Worm (Caenorhabditis elegans) whole organism, L1 larva: ENCODE results near the gene srt-16.

ENCODE experiments used
- C04F5.9 ChIP-seq: sonication (generic microtip); optimal IDR thresholded peaks from 2 replicates; lab custom pipeline; 2016; ENCODE audit warnings: missing genetic modification characterization, missing compliant biosample characterization
- C16A3.4 ChIP-seq: fragments of 150-350 bp; optimal IDR thresholded peaks from 2 replicates; lab custom pipeline; 2014; ENCODE audit warnings: missing biosample characterization, missing genetic modification characterization
- C34B4.2 ChIP-seq: sonication (generic microtip); optimal IDR thresholded peaks from 2 replicates; lab custom pipeline; 2017; ENCODE audit warnings: mild to moderate bottlenecking, missing genetic modification characterization, missing compliant biosample characterization
- Y116A8C.19 ChIP-seq: sonication (generic microtip); optimal IDR thresholded peaks from 2 replicates; lab custom pipeline; 2016; ENCODE audit warnings: missing compliant biosample characterization, missing genetic modification characterization, borderline replicate concordance
- aly-2 ChIP-seq: fragments of 150-350 bp; optimal IDR thresholded peaks from 2 replicates; lab custom pipeline; 2014; ENCODE audit warnings: missing biosample characterization, missing genetic modification characterization
- ama-1 ChIP-seq: fragments of 150-350 bp; optimal IDR thresholded peaks from 2 replicates; lab custom pipeline; 2014
- blmp-1 ChIP-seq: fragments of 150-350 bp; optimal IDR thresholded peaks from 2 replicates; lab custom pipeline; 2014; ENCODE audit warnings: missing biosample characterization, missing genetic modification characterization
- ceh-88 ChIP-seq: fragments of 200-800 bp; sonication (Bioruptor generic); IDR thresholded peaks from 2 replicates; pipeline ENCODE4 v1.3.6; 2022; ENCODE audit warnings: missing genetic modification characterization, missing compliant biosample characterization
- ces-1 ChIP-seq: fragments of 150-350 bp; optimal IDR thresholded peaks from 2 replicates; lab custom pipeline; 2014; ENCODE audit warnings: missing biosample characterization, missing genetic modification reagents, missing genetic modification characterization
- egl-13 ChIP-seq: sonication (generic microtip); optimal IDR thresholded peaks from 2 replicates; lab custom pipeline; 2016; ENCODE audit warnings: missing genotype, missing genetic modification reagents, missing genetic modification characterization, missing compliant biosample characterization
- egl-27 ChIP-seq, 2 experiments: fragments of 150-350 bp in 1 of 2; sonication (generic microtip); optimal IDR thresholded peaks; 3 replicates each; lab custom pipeline; 2017 to 2018; ENCODE audit warnings: missing biosample characterization in 2 of 2, missing genetic modification characterization in 2 of 2, missing genetic modification reagents in 2 of 2
- fkh-10 ChIP-seq: sonication (generic microtip); optimal IDR thresholded peaks from 2 replicates; lab custom pipeline; 2017; ENCODE audit warnings: missing biosample characterization, missing genetic modification reagents, missing genetic modification characterization
- fkh-4 ChIP-seq: sonication (generic microtip); optimal IDR thresholded peaks from 2 replicates; lab custom pipeline; 2016; ENCODE audit warnings: missing compliant biosample characterization, missing genetic modification characterization, borderline replicate concordance
- hpl-2 ChIP-seq: fragments of 150-350 bp; optimal IDR thresholded peaks from 2 replicates; lab custom pipeline; 2014; ENCODE audit warnings: missing biosample characterization, missing genetic modification reagents, missing genetic modification characterization
- irx-1 ChIP-seq: sonication (generic microtip); optimal IDR thresholded peaks from 2 replicates; lab custom pipeline; 2016; ENCODE audit warnings: missing genetic modification characterization, missing compliant biosample characterization
- isw-1 ChIP-seq: fragments of 200-800 bp; sonication (Bioruptor generic); IDR thresholded peaks from 2 replicates; pipeline ENCODE4 v1.3.6; 2022; ENCODE audit warnings: missing genetic modification characterization, missing compliant biosample characterization
- lin-13 ChIP-seq: fragments of 150-350 bp; optimal IDR thresholded peaks from 2 replicates; lab custom pipeline; 2014; ENCODE audit warnings: missing biosample characterization, missing genetic modification reagents, missing genetic modification characterization
- lsy-2 ChIP-seq, 2 experiments: fragments of 150-350 bp; optimal IDR thresholded peaks; 2 replicates each; lab custom pipeline; 2014; ENCODE audit warnings: missing biosample characterization in 2 of 2, missing genetic modification characterization in 2 of 2
- mef-2 ChIP-seq: fragments of 150-350 bp; optimal IDR thresholded peaks from 2 replicates; lab custom pipeline; 2014; ENCODE audit warnings: missing biosample characterization, missing genetic modification characterization
- nhr-11 ChIP-seq: fragments of 150-350 bp; optimal IDR thresholded peaks from 2 replicates; lab custom pipeline; 2014; ENCODE audit warnings: missing biosample characterization, missing genetic modification characterization
- nhr-12 ChIP-seq: sonication (generic microtip); optimal IDR thresholded peaks from 2 replicates; lab custom pipeline; 2017; ENCODE audit warnings: missing biosample characterization, missing genetic modification characterization
- nhr-19 ChIP-seq: fragments of 200-800 bp; sonication (Bioruptor generic); conservative IDR thresholded peaks from 2 replicates; pipeline ENCODE4 v1.3.6; 2022; ENCODE audit warnings: missing genetic modification characterization, missing compliant biosample characterization
- nhr-20 ChIP-seq: sonication (generic microtip); optimal IDR thresholded peaks from 2 replicates; lab custom pipeline; 2016; ENCODE audit warnings: mild to moderate bottlenecking, missing genetic modification characterization, missing compliant biosample characterization
- nhr-237 ChIP-seq: fragments of 150-350 bp; optimal IDR thresholded peaks from 2 replicates; lab custom pipeline; 2014; ENCODE audit warnings: missing biosample characterization, missing genetic modification characterization
- nhr-28 ChIP-seq: fragments of 150-350 bp; optimal IDR thresholded peaks from 2 replicates; lab custom pipeline; 2014; ENCODE audit warnings: missing biosample characterization, missing genetic modification characterization
- nhr-47 ChIP-seq: sonication (generic microtip); optimal IDR thresholded peaks from 2 replicates; lab custom pipeline; 2016; ENCODE audit warnings: mild to moderate bottlenecking, missing genetic modification characterization, moderate library complexity, missing compliant biosample characterization
- nhr-84 ChIP-seq: sonication (generic microtip); optimal IDR thresholded peaks from 2 replicates; lab custom pipeline; 2017; ENCODE audit warnings: missing biosample characterization, missing genetic modification characterization
- nhr-90 ChIP-seq: sonication (generic microtip); optimal IDR thresholded peaks from 2 replicates; lab custom pipeline; 2016; ENCODE audit warnings: mild to moderate bottlenecking, missing genetic modification characterization, missing compliant biosample characterization; ENCODE audit not compliant: poor library complexity
- sox-4 ChIP-seq: sonication (generic microtip); optimal IDR thresholded peaks from 2 replicates; lab custom pipeline; 2016; ENCODE audit warnings: missing genetic modification characterization, missing compliant biosample characterization
- sptf-1 ChIP-seq: fragments of 150-350 bp; optimal IDR thresholded peaks from 2 replicates; lab custom pipeline; 2014; ENCODE audit warnings: missing biosample characterization, missing genetic modification characterization
- swsn-7 ChIP-seq: sonication (generic microtip); optimal IDR thresholded peaks from 2 replicates; lab custom pipeline; 2016; ENCODE audit warnings: missing genetic modification characterization, missing compliant biosample characterization
- tbx-2 ChIP-seq: sonication (generic microtip); optimal IDR thresholded peaks from 2 replicates; lab custom pipeline; 2016; ENCODE audit warnings: missing genetic modification characterization, missing compliant biosample characterization
- unc-130 ChIP-seq: fragments of 150-350 bp; optimal IDR thresholded peaks from 2 replicates; lab custom pipeline; 2017; ENCODE audit warnings: missing biosample characterization, missing genetic modification characterization, inconsistent platforms
- unc-30 ChIP-seq: sonication (generic microtip); optimal IDR thresholded peaks from 2 replicates; lab custom pipeline; 2017; ENCODE audit warnings: missing biosample characterization, missing genetic modification characterization
- unc-62 ChIP-seq: fragments of 150-350 bp; optimal IDR thresholded peaks from 2 replicates; lab custom pipeline; 2014; ENCODE audit warnings: missing biosample characterization, missing genetic modification reagents, missing genetic modification characterization
- unc-98 ChIP-seq: fragments of 200-800 bp; sonication (Bioruptor generic); IDR thresholded peaks from 2 replicates; pipeline ENCODE4 v1.3.6; 2022; ENCODE audit warnings: missing genetic modification characterization, missing compliant biosample characterization
- xbp-1 ChIP-seq: sonication (generic microtip); optimal IDR thresholded peaks from 2 replicates; lab custom pipeline; 2016; ENCODE audit warnings: missing genetic modification characterization, missing compliant biosample characterization
- zip-4 ChIP-seq: fragments of 200-800 bp; sonication (Bioruptor generic); optimal IDR thresholded peaks from 2 replicates; lab custom pipeline; 2018; ENCODE audit warnings: mild to moderate bottlenecking, missing genetic modification characterization, moderate library complexity, missing compliant biosample characterization

srt-16 gene

ce11 chrV:3069101-3069500 lies 4.8 kb upstream of the srt-16 start, which contains the start of gene str-40:
str-40 (minus strand) TSS chrV:3069201.
- TF ChIP-seq unc-98 (GFP tag; lab: Robert Waterston, UW): no peak
- no peak for TF ChIP-seq Y116A8C.19 (tag; lab: Kevin White, UChicago)
- no peak for TF ChIP-seq C34B4.2 (tag; lab: Kevin White, UChicago)
- TF ChIP-seq nhr-19: no peak
- TF ChIP-seq nhr-84 (tag; lab: Kevin White, UChicago): no peak
- TF ChIP-seq sox-4: no peak
- TF ChIP-seq tbx-2 (tag; lab: Kevin White, UChicago): no peak
- TF ChIP-seq lin-13: no peak
- no peak for TF ChIP-seq sptf-1 (tag; lab: Kevin White, UChicago)
- TF ChIP-seq blmp-1 (tag; lab: Kevin White, UChicago): no peak
- TF ChIP-seq egl-13 (tag; lab: Kevin White, UChicago): no peak
- no peak for TF ChIP-seq nhr-12 (tag; lab: Kevin White, UChicago)
- no peak for TF ChIP-seq lsy-2 (tag; optimal IDR thresholded peaks at IDR 0.05; lab: Kevin White, UChicago)
- no peak for TF ChIP-seq zip-4 (GFP tag; lab: Kevin White, UChicago)
- TF ChIP-seq nhr-20: no peak
- no peak for TF ChIP-seq isw-1 (GFP tag; lab: Robert Waterston, UW)
- TF ChIP-seq nhr-47 (tag; lab: Kevin White, UChicago): no peak
- no peak for TF ChIP-seq ama-1 (lab: Kevin White, UChicago)
- no peak for TF ChIP-seq unc-62 (GFP tag; lab: Kevin White, UChicago)
- no peak for TF ChIP-seq ces-1 (GFP tag; lab: Kevin White, UChicago)

ce11 chrV:3065928-3066327 lies 1.6 kb upstream of the srt-16 start, which contains the start of gene srh-185:
srh-185 (plus strand) TSS chrV:3066228.
- TF ChIP-seq nhr-12 (tag; lab: Kevin White, UChicago): no peak
- TF ChIP-seq mef-2 (tag; lab: Kevin White, UChicago): no peak
- no peak for TF ChIP-seq unc-30 (tag; lab: Kevin White, UChicago)
- no peak for TF ChIP-seq nhr-19
- no peak for TF ChIP-seq sox-4
- TF ChIP-seq C16A3.4: no peak
- TF ChIP-seq swsn-7 (tag; lab: Kevin White, UChicago): no peak
- TF ChIP-seq fkh-4 (tag; lab: Kevin White, UChicago): no peak
- TF ChIP-seq zip-4 (GFP tag; lab: Kevin White, UChicago): no peak
- no peak for TF ChIP-seq unc-130
- no peak for TF ChIP-seq aly-2 (tag; lab: Kevin White, UChicago)
- TF ChIP-seq nhr-28 (tag; lab: Kevin White, UChicago): no peak
- no peak for TF ChIP-seq irx-1 (tag; lab: Kevin White, UChicago)
- TF ChIP-seq hpl-2 (GFP tag; lab: Kevin White, UChicago): no peak
- TF ChIP-seq isw-1 (GFP tag; lab: Robert Waterston, UW): no peak
- TF ChIP-seq nhr-237 (tag; lab: Kevin White, UChicago): no peak
- TF ChIP-seq ceh-88 (GFP tag; lab: Robert Waterston, UW): no peak
- TF ChIP-seq fkh-10 (GFP tag; lab: Kevin White, UChicago): no peak
- no peak for TF ChIP-seq nhr-20
- TF ChIP-seq egl-27 (tag; optimal IDR thresholded peaks at IDR 0.05; lab: Kevin White, UChicago): no peak

ce11 chrV:3062078-3062477 lies 2.2 kb downstream of the srt-16 start, which contains the start of gene srt-15:
srt-15 (minus strand) TSS chrV:3062178.
- TF ChIP-seq C04F5.9 (no peak), tbx-2 (tag; lab: Kevin White, UChicago) (no peak), nhr-47 (tag; lab: Kevin White, UChicago) (no peak), nhr-12 (tag; lab: Kevin White, UChicago) (no peak), unc-62 (GFP tag; lab: Kevin White, UChicago) (no peak), Y116A8C.19 (tag; lab: Kevin White, UChicago) (no peak), lin-13 (no peak), unc-30 (tag; lab: Kevin White, UChicago) (no peak), xbp-1 (tag; lab: Kevin White, UChicago) (no peak), nhr-90 (tag; lab: Kevin White, UChicago) (no peak), blmp-1 (tag; lab: Kevin White, UChicago) (no peak), nhr-11 (tag; lab: Kevin White, UChicago) (no peak), nhr-19 (no peak)
